Worm (Caenorhabditis elegans) whole organism, midembryonic: ENCODE measurements around the gene nxf-2.

Experiments
- T22C8.4 ChIP-seq: fragments of 200-800 bp; sonication (Bioruptor generic); IDR thresholded peaks from 2 replicates; pipeline ENCODE4 v1.3.6; 2022; ENCODE audit warnings: missing genetic modification characterization, missing compliant biosample characterization
- cog-1 ChIP-seq: sonication (generic microtip); optimal IDR thresholded peaks from 2 replicates; lab custom pipeline; 2016; ENCODE audit warnings: missing genetic modification characterization, missing compliant biosample characterization
- flt-1 ChIP-seq: fragments of 200-800 bp; sonication (Bioruptor generic); IDR thresholded peaks from 2 replicates; pipeline ENCODE4 v1.3.6; 2022; ENCODE audit warnings: missing genetic modification characterization, missing compliant biosample characterization
- klf-2 ChIP-seq: fragments of 200-800 bp; sonication (Bioruptor generic); conservative IDR thresholded peaks from 2 replicates; pipeline ENCODE4 v1.3.6; 2022; ENCODE audit warnings: missing genetic modification reagents, missing genetic modification characterization, missing compliant biosample characterization
- med-1 ChIP-seq: sonication (generic microtip); optimal IDR thresholded peaks from 2 replicates; lab custom pipeline; 2017; ENCODE audit warnings: missing genetic modification characterization, mild to moderate bottlenecking, missing compliant biosample characterization, antibody characterized with exemption, missing genetic modification reagents; ENCODE audit not compliant: insufficient read depth
- ref-1 ChIP-seq: fragments of 200-800 bp; sonication (Bioruptor generic); conservative IDR thresholded peaks from 2 replicates; pipeline ENCODE4 v1.3.6; 2022; ENCODE audit warnings: missing genetic modification reagents, missing genetic modification characterization, missing compliant biosample characterization
- tab-1 ChIP-seq: fragments of 200-800 bp; sonication (Bioruptor generic); IDR thresholded peaks from 2 replicates; pipeline ENCODE4 v1.3.6; 2022; ENCODE audit warnings: missing genetic modification characterization, missing compliant biosample characterization
- ztf-23 ChIP-seq: fragments of 200-800 bp; sonication (Bioruptor generic); IDR thresholded peaks from 2 replicates; pipeline ENCODE4 v1.3.6; 2022; ENCODE audit warnings: missing genetic modification reagents, missing genetic modification characterization, missing compliant biosample characterization
- ztf-29 ChIP-seq: fragments of 200-800 bp; sonication (Bioruptor generic); IDR thresholded peaks from 2 replicates; pipeline ENCODE4 v1.3.6; 2022; ENCODE audit warnings: missing genetic modification reagents, missing genetic modification characterization, missing compliant biosample characterization

The nxf-2 gene

DNA sequence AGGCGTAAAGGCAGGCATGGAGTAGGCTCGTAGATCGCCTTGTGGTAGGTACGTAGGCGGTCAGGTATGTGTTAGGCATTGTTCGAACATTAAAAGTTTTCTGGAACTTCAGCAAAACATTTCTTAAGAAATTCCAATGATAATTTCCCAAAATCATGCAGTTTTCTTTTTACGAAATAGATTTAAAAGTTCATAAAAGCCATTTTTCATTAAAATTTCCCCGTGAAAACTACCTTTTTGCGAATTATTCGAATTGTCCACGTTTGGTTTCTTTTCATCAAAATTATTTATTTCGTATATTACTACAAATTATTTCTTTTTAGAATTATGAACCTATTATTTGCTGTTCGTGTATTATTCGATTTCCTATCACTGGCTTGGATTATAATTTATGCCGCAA, 22.9 kb downstream of the nxf-2 start, which contains the start of gene C15H11.13:
Gene C15H11.13 (plus strand): TSS at position 301 of the 400 bp plus-strand sequence.
- TF ChIP-seq T22C8.4 (GFP tag; lab: Robert Waterston, UW) = no peak
- no peak for TF ChIP-seq klf-2
- no peak for TF ChIP-seq tab-1

DNA sequence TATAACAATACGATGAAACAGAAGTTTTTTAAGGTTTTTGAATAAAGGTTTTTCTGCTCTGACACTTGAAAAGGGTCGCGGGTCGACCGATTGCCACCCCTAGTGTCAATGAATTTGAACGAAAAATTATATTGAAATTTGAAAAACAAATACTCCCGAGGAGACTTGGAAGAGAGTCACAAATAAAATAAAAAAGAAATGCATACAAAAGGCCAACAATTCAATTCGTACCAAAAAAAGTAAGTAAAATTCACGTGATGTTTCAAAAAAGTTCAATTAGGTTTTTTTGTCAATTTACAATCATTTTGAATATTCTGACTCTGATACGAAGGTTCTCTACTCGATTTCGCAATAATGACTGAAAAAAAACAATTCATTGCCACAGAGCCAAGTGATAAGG, 24.1 kb downstream of the nxf-2 start, which contains the start of gene C15H11.1:
Gene C15H11.1 (plus strand): TSS at position 301 of the 400 bp plus-strand sequence.
- TF ChIP-seq ref-1 = no peak
- TF ChIP-seq tab-1 = no peak
- no peak for TF ChIP-seq ztf-29 (GFP tag; lab: Robert Waterston, UW)
- no peak for TF ChIP-seq T22C8.4 (GFP tag; lab: Robert Waterston, UW)
- no peak for TF ChIP-seq flt-1 (GFP tag; lab: Robert Waterston, UW)
- no peak for TF ChIP-seq ztf-23 (GFP tag; lab: Robert Waterston, UW)
- TF ChIP-seq cog-1 (tag; lab: Kevin White, UChicago) = no peak
- TF ChIP-seq med-1 (GFP tag; lab: Kevin White, UChicago) = no peak
- TF ChIP-seq klf-2 = no peak

DNA sequence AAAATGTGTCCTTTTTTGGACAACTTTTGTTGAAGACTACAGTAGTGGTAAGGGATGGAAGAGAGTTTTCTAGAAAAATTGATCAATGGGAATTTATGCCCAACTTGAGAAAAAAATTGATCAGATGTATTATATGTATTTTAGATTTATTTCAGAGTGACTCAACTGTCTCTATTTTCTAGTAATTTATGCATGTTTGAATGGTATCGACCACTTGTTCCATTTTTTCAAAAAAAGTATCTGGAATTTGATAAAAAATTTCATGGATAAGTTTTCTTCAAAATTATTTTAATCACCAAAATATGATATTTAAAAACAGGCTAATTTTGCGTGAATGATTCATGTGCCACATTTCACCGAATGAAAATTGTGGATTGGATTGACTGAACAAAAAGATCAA, 25.8 kb downstream of the nxf-2 start, which contains the start of gene C15H11.10:
Gene C15H11.10 (plus strand): TSS at position 301 of the 400 bp plus-strand sequence.
- TF ChIP-seq klf-2 = no peak
- no peak for TF ChIP-seq ref-1
- TF ChIP-seq T22C8.4 (GFP tag; lab: Robert Waterston, UW) = no peak
- no peak for TF ChIP-seq ztf-29 (GFP tag; lab: Robert Waterston, UW)
- no peak for TF ChIP-seq flt-1 (GFP tag; lab: Robert Waterston, UW)
- TF ChIP-seq tab-1 = no peak
- no peak for TF ChIP-seq ztf-23 (GFP tag; lab: Robert Waterston, UW)

DNA sequence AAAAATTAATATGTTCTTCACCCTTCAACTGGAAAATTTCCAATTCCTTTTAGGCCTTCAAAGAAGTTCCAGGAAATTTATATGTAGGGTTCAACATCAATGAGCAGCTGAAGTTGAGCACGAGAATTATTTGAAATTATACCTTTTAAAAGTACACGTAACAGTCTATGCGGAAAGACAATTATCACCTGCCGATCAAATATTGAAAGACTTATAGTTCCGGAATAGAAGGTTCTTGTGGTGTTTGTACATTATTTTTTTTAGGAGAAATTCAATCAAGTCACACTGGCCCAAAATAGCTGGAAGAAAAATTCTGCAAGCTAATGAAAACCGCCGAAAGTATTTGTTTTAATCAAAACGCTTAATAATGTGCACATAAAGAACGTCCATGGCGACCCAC, 37.4 kb downstream of the nxf-2 start:
- TF ChIP-seq cog-1 (tag; lab: Kevin White, UChicago) (no peak), ztf-29 (GFP tag; lab: Robert Waterston, UW) (no peak)

- TF ChIP-seq klf-2 (no peak), med-1 (GFP tag; lab: Kevin White, UChicago) (no peak), T22C8.4 (GFP tag; lab: Robert Waterston, UW) (no peak), ztf-29 (GFP tag; lab: Robert Waterston, UW) (no peak), ref-1 (no peak), tab-1 (no peak), ztf-23 (GFP tag; lab: Robert Waterston, UW) (no peak), cog-1 (tag; lab: Kevin White, UChicago) (no peak)
Observed at ce11 chrV:14378986-14379385, 38.6 kb downstream of the nxf-2 start, which contains the start of gene npr-43. npr-43 (minus strand) TSS chrV:14379086.

DNA sequence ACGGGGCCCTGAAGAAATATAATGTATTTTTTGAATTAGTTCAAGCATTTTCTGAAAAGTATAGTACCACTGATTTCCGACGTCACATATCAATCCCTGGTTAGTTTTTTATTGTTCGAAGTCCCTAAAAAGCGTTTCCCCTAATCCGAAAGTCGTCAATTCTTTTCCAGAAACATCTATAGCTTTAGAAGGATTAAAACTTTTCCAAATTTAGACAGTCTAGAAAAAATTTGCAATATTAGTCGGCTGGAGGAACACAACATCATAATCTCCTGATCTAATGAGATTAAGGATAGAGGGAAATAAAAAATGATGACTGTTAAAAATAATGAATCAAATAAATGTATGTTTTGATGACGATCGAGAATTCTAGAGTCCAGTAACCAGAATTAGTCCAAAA, 39.6 kb downstream of the nxf-2 start:
- no peak for TF ChIP-seq tab-1
- no peak for TF ChIP-seq flt-1 (GFP tag; lab: Robert Waterston, UW)
- no peak for TF ChIP-seq T22C8.4 (GFP tag; lab: Robert Waterston, UW)
- TF ChIP-seq ref-1 = no peak
- TF ChIP-seq ztf-29 (GFP tag; lab: Robert Waterston, UW) = no peak
- TF ChIP-seq ztf-23 (GFP tag; lab: Robert Waterston, UW) = no peak
- TF ChIP-seq cog-1 (tag; lab: Kevin White, UChicago) = no peak
- no peak for TF ChIP-seq klf-2
- no peak for TF ChIP-seq med-1 (GFP tag; lab: Kevin White, UChicago)

ce11 chrV:14372774-14373173, 44.9 kb downstream of the nxf-2 start, which contains the start of gene unc-39:
unc-39 (plus strand) TSS chrV:14373074.
- TF ChIP-seq ztf-23 (GFP tag; lab: Robert Waterston, UW) (no peak), flt-1 (GFP tag; lab: Robert Waterston, UW) (no peak), tab-1 (no peak), med-1 (GFP tag; lab: Kevin White, UChicago) (no peak), ztf-29 (GFP tag; lab: Robert Waterston, UW) (no peak), T22C8.4 (GFP tag; lab: Robert Waterston, UW) (no peak), klf-2 (no peak), ref-1 (no peak), cog-1 (tag; lab: Kevin White, UChicago) (no peak)

ce11 chrV:14369412-14369811, 48.2 kb downstream of the nxf-2 start:
- TF ChIP-seq ztf-29 (GFP tag; lab: Robert Waterston, UW) (no peak), ztf-23 (GFP tag; lab: Robert Waterston, UW) (no peak), ref-1 (no peak), cog-1 (tag; lab: Kevin White, UChicago) (no peak), T22C8.4 (GFP tag; lab: Robert Waterston, UW) (no peak), med-1 (GFP tag; lab: Kevin White, UChicago) (no peak), flt-1 (GFP tag; lab: Robert Waterston, UW) (no peak), klf-2 (no peak), tab-1 (no peak)

DNA sequence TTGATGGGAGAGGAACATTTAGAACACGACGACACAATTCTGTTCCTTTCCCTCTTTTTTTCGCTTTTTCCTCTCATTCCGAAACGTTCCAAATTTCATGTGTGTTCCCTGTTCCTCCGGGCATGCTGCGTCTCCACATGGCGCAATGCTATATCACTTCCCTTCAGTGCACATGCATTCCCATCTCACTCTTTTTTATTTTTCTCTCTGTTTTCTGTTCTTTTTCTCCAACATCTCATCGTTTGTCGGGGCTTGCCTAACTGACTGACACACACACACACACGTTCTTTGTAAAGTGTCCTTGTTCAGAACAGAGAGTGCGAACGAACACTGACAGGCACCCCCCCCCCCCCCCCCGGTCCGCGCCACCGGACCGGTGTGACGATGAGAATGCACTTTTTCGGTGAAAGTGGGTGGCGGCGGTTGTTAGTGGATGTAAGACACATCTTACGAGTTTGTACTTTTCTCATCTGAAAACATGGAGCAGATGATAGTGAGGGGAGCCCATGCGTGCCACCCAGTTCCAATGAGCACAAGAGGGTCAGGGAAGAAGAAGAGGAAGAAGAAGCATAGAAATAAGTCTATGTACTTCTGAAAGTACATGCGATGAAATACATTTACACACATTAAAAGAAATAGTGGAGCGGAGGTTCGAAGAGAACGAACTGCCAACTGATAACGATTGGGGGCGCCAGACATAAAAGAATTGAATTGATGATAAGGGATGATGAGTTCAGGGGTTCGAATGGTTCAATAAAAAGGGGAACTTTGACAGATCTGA, 49.2 kb downstream of the nxf-2 start:
- TF ChIP-seq tab-1 = no peak
- no peak for TF ChIP-seq cog-1 (tag; lab: Kevin White, UChicago)

DNA sequence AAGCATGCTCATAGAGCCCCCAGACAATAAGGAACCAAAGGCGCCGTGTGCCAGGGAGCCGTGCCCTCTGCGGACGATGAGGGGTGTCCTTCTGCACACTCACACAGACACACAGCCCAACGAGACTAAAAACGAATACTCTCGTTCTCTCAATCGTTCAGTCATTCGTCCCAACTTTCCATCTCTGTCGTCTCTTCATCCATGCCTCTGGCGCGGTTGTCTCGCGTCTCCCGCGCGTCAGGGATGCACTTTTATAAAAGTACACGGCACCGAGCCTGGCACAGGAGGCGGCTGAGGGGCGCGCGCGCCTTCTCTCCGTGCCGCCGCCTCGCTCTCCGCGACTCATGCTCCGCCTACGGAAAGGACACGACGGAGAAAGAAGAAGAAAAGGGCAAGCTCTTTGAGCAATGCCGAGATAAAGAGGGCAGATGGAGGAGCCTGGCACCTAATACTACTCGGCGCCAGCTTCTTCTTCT, 51.1 kb downstream of the nxf-2 start:
- TF ChIP-seq ztf-23 (GFP tag; lab: Robert Waterston, UW) (no peak), T22C8.4 (GFP tag; lab: Robert Waterston, UW) (no peak), cog-1 (tag; lab: Kevin White, UChicago) (no peak), ztf-29 (GFP tag; lab: Robert Waterston, UW) (no peak), flt-1 (GFP tag; lab: Robert Waterston, UW) (no peak), med-1 (GFP tag; lab: Kevin White, UChicago) (no peak), klf-2 (no peak), ref-1 (no peak), tab-1 (no peak)
